Worm (Caenorhabditis elegans) whole organism, L4 larva: ENCODE data around the gene C23H3.5.

ENCODE experiments used
- D1046.2 ChIP-seq: fragments of 200-800 bp; sonication (Bioruptor generic); IDR thresholded peaks from 2 replicates; pipeline ENCODE4 v1.3.6; 2022; ENCODE audit warnings: missing genetic modification characterization, missing compliant biosample characterization
- F10B5.3 ChIP-seq: sonication (generic microtip); optimal IDR thresholded peaks from 2 replicates; lab custom pipeline; 2016; ENCODE audit warnings: mild to moderate bottlenecking, missing genetic modification characterization, missing compliant biosample characterization
- F37D6.2 ChIP-seq: sonication (generic microtip); optimal IDR thresholded peaks from 2 replicates; lab custom pipeline; 2016; ENCODE audit warnings: mild to moderate bottlenecking, missing genetic modification characterization, missing compliant biosample characterization
- T20F7.1 ChIP-seq: fragments of 200-800 bp; sonication (Bioruptor generic); optimal IDR thresholded peaks from 2 replicates; lab custom pipeline; 2018; ENCODE audit warnings: mild to moderate bottlenecking, missing genetic modification characterization, missing compliant biosample characterization
- ZK546.5 ChIP-seq, 2 experiments: sonication (generic microtip); optimal IDR thresholded peaks; 2 replicates each; lab custom pipeline; 2017; ENCODE audit warnings: missing biosample characterization in 2 of 2, missing genetic modification characterization in 2 of 2
- aha-1 ChIP-seq: fragments of 150-350 bp; peaks from one replicate; lab custom pipeline; 2014; ENCODE audit warnings: missing biosample characterization, missing genetic modification characterization
- ama-1 ChIP-seq: fragments of 150-350 bp; optimal IDR thresholded peaks from 2 replicates; lab custom pipeline; 2014; ENCODE audit warnings: inconsistent platforms, mixed read lengths
- attf-4 ChIP-seq: sonication (generic microtip); optimal IDR thresholded peaks from 3 replicates; lab custom pipeline; 2017; ENCODE audit warnings: missing biosample characterization, missing genetic modification characterization
- ceh-20 ChIP-seq: fragments of 200-800 bp; sonication (Bioruptor generic); IDR thresholded peaks from 2 replicates; pipeline ENCODE4 v1.3.6; 2022; ENCODE audit warnings: missing genetic modification reagents, missing genetic modification characterization, missing compliant biosample characterization
- ctbp-1 ChIP-seq: fragments of 200-800 bp; sonication (Bioruptor generic); IDR thresholded peaks from 2 replicates; pipeline ENCODE4 v1.3.6; 2022; ENCODE audit warnings: missing genetic modification reagents, missing genetic modification characterization, missing compliant biosample characterization
- dmd-6 ChIP-seq: fragments of 200-800 bp; sonication (Bioruptor generic); IDR thresholded peaks from 2 replicates; pipeline ENCODE4 v1.3.6; 2022; ENCODE audit warnings: missing genetic modification reagents, missing genetic modification characterization, missing compliant biosample characterization
- dve-1 ChIP-seq: sonication (generic microtip); optimal IDR thresholded peaks from 2 replicates; lab custom pipeline; 2017; ENCODE audit warnings: antibody characterized with exemption, mild to moderate bottlenecking, missing genetic modification characterization, missing compliant biosample characterization; ENCODE audit not compliant: insufficient read depth
- egl-27 ChIP-seq: sonication (generic microtip); optimal IDR thresholded peaks from 3 replicates; lab custom pipeline; 2017; ENCODE audit warnings: missing biosample characterization, missing genetic modification reagents, missing genetic modification characterization
- hlh-11 ChIP-seq: fragments of 200-800 bp; sonication (Bioruptor generic); optimal IDR thresholded peaks from 2 replicates; lab custom pipeline; 2018; ENCODE audit warnings: mild to moderate bottlenecking, missing genetic modification characterization, missing compliant biosample characterization
- hlh-30 ChIP-seq: sonication (generic microtip); optimal IDR thresholded peaks from 2 replicates; lab custom pipeline; 2017; ENCODE audit warnings: antibody characterized with exemption, mild to moderate bottlenecking, missing genetic modification characterization, missing compliant biosample characterization; ENCODE audit not compliant: insufficient read depth
- lim-7 ChIP-seq: fragments of 200-800 bp; sonication (Bioruptor generic); IDR thresholded peaks from 2 replicates; pipeline ENCODE4 v1.3.6; 2022; ENCODE audit warnings: missing genetic modification characterization, missing compliant biosample characterization
- lin-13 ChIP-seq: fragments of 150-350 bp; optimal IDR thresholded peaks from 2 replicates; lab custom pipeline; 2014; ENCODE audit warnings: missing biosample characterization, missing genetic modification reagents, missing genetic modification characterization
- lin-15B ChIP-seq: fragments of 150-350 bp; sonication (generic microtip); optimal IDR thresholded peaks from 3 replicates; lab custom pipeline; 2014; ENCODE audit warnings: missing biosample characterization, missing genetic modification characterization
- lin-38 ChIP-seq: fragments of 200-800 bp; sonication (Bioruptor generic); IDR thresholded peaks from 2 replicates; pipeline ENCODE4 v1.3.6; 2022; ENCODE audit warnings: missing genetic modification reagents, missing genetic modification characterization, missing compliant biosample characterization
- lin-39 ChIP-seq: fragments of 150-350 bp; optimal IDR thresholded peaks from 2 replicates; lab custom pipeline; 2014; ENCODE audit warnings: missing biosample characterization, missing genetic modification reagents, missing genetic modification characterization
- madf-5 ChIP-seq, 2 experiments: fragments of 200-800 bp; sonication (Bioruptor generic); IDR thresholded peaks; 2 replicates each; pipeline ENCODE4 v1.3.6; 2022; ENCODE audit warnings: missing compliant biosample characterization in 2 of 2, missing genetic modification characterization in 2 of 2
- mdt-29 ChIP-seq: fragments of 200-800 bp; sonication (Bioruptor generic); IDR thresholded peaks from 2 replicates; pipeline ENCODE4 v1.3.6; 2022; ENCODE audit warnings: missing genetic modification reagents, missing genetic modification characterization, missing compliant biosample characterization
- mes-2 ChIP-seq: sonication (generic microtip); optimal IDR thresholded peaks from 2 replicates; lab custom pipeline; 2016; ENCODE audit warnings: missing genotype, mild to moderate bottlenecking, missing genetic modification characterization, missing compliant biosample characterization; ENCODE audit not compliant: poor library complexity, severe bottlenecking
- nhr-28 ChIP-seq: fragments of 150-350 bp; optimal IDR thresholded peaks from 2 replicates; lab custom pipeline; 2014; ENCODE audit warnings: missing biosample characterization, missing genetic modification characterization
- nhr-77 ChIP-seq: fragments of 150-350 bp; optimal IDR thresholded peaks from 2 replicates; lab custom pipeline; 2014; ENCODE audit warnings: missing biosample characterization, missing genetic modification characterization
- pqm-1 ChIP-seq: sonication (generic microtip); optimal IDR thresholded peaks from 2 replicates; lab custom pipeline; 2017; ENCODE audit warnings: missing biosample characterization, missing genetic modification characterization
- skn-1 ChIP-seq: fragments of 150-350 bp; optimal IDR thresholded peaks from 2 replicates; lab custom pipeline; 2014; ENCODE audit warnings: missing biosample characterization, missing genetic modification characterization
- snpc-1.2 ChIP-seq: fragments of 200-800 bp; sonication (Bioruptor generic); IDR thresholded peaks from 2 replicates; pipeline ENCODE4 v1.3.6; 2022; ENCODE audit warnings: missing genetic modification reagents, missing genetic modification characterization, missing compliant biosample characterization
- spr-1 ChIP-seq: sonication (generic microtip); optimal IDR thresholded peaks from 2 replicates; lab custom pipeline; 2016; ENCODE audit warnings: mild to moderate bottlenecking, missing genetic modification characterization, missing compliant biosample characterization
- spr-3 ChIP-seq: fragments of 200-800 bp; sonication (Bioruptor generic); optimal IDR thresholded peaks from 2 replicates; lab custom pipeline; 2018; ENCODE audit warnings: mild to moderate bottlenecking, missing genetic modification characterization, missing compliant biosample characterization
- unc-130 ChIP-seq: sonication (generic microtip); optimal IDR thresholded peaks from 2 replicates; lab custom pipeline; 2016; ENCODE audit warnings: missing genetic modification reagents, missing genetic modification characterization, missing compliant biosample characterization
- unc-39 ChIP-seq: sonication (generic microtip); optimal IDR thresholded peaks from 2 replicates; lab custom pipeline; 2017; ENCODE audit warnings: missing biosample characterization, missing genetic modification characterization
- zfp-3 ChIP-seq: fragments of 200-800 bp; sonication (Bioruptor generic); conservative IDR thresholded peaks from 2 replicates; pipeline ENCODE4 v1.3.6; 2022; ENCODE audit warnings: missing genetic modification reagents, missing genetic modification characterization, missing compliant biosample characterization
- ztf-7 ChIP-seq: fragments of 150-350 bp; optimal IDR thresholded peaks from 2 replicates; lab custom pipeline; 2014; ENCODE audit warnings: missing biosample characterization, missing genetic modification characterization

The C23H3.5 gene

ce11 chrII:43640-44039, 3.7 kb upstream of the C23H3.5 start, which contains the start of gene nfyc-1 (continued):
- TF ChIP-seq dmd-6: no peak

- TF ChIP-seq spr-3 (GFP tag; lab: Kevin White, UChicago): no peak
- TF ChIP-seq ama-1: peak; percentile 4
These were observed 2.6 kb upstream of the C23H3.5 start, which contains the start of gene rpoa-49 for ce11 chrII:44740-45139. Gene rpoa-49, plus strand, starts transcription at chrII:45040.

ce11 chrII:46116-46515, 1.3 kb upstream of the C23H3.5 start, which contains the start of gene rpt-4:
Gene rpt-4, minus strand, starts transcription at chrII:46216.
- TF ChIP-seq spr-3 (GFP tag; lab: Kevin White, UChicago) (no peak), hlh-11 (tag; lab: Kevin White, UChicago) (no peak), attf-4 (no peak), lin-15B (tag; lab: Kevin White, UChicago) (no peak), lin-38 (GFP tag; lab: Robert Waterston, UW) (no peak), aha-1 (tag; lab: Kevin White, UChicago) (no peak), skn-1 (no peak), unc-39 (tag; lab: Kevin White, UChicago) (no peak), lim-7 (GFP tag; lab: Robert Waterston, UW) (no peak), D1046.2 (no peak), snpc-1.2 (GFP tag; lab: Robert Waterston, UW) (no peak), unc-130 (GFP tag; lab: Kevin White, UChicago) (no peak), dmd-6 (no peak), F10B5.3 (tag; lab: Kevin White, UChicago) (no peak)
- TF ChIP-seq, all 104 proteins: peak for 0

- TF ChIP-seq nhr-77 (tag; lab: Kevin White, UChicago) (peak; percentile 53), ZK546.5 (tag; optimal IDR thresholded peaks at IDR 0.05; lab: Kevin White, UChicago) (no peak), madf-5 (GFP tag; IDR thresholded peaks at IDR 0.05; lab: Robert Waterston, UW) (0 out of 4 replicates have a peak, but pooled peaks of 1 of the 2 experiments have one; percentile 46), lin-39 (no peak), lin-13 (no peak), mes-2 (peak; percentile 1), ztf-7 (tag; lab: Kevin White, UChicago) (no peak), dve-1 (peak; percentile 45), hlh-11 (tag; lab: Kevin White, UChicago) (peak; percentile 53), T20F7.1 (peak; percentile 6), dmd-6 (peak; percentile 25; the same call in 1 of the 2 replicates), nhr-28 (peak; percentile 76), pqm-1 (tag; lab: Kevin White, UChicago) (peak; percentile 42)
These were observed 3.5 kb downstream of the C23H3.5 start for ce11 chrII:50862-51261.

- TF ChIP-seq spr-1 (tag; lab: Kevin White, UChicago) (no peak), mes-2 (peak; percentile 7)
These were observed 4.0 kb downstream of the C23H3.5 start, which contains the start of gene sptl-1 for ce11 chrII:51352-51751. Gene sptl-1, plus strand, starts transcription at chrII:51652.

ce11 chrII:55204-55603, 7.8 kb downstream of the C23H3.5 start, which contains the start of gene tre-5:
Gene tre-5, minus strand, starts transcription at chrII:55304.
- TF ChIP-seq ceh-20 (GFP tag; lab: Robert Waterston, UW) (no peak), zfp-3 (GFP tag; lab: Robert Waterston, UW) (no peak), egl-27 (tag; lab: Kevin White, UChicago) (no peak), hlh-30 (peak; percentile 33)

- TF ChIP-seq mdt-29 (no peak), F37D6.2 (tag; lab: Kevin White, UChicago) (no peak), ctbp-1 (GFP tag; lab: Robert Waterston, UW) (no peak)
These were observed 10.0 kb downstream of the C23H3.5 start, which contains the start of gene ascc-1 for ce11 chrII:57370-57769. Gene ascc-1, plus strand, starts transcription at chrII:57670.
